Worm (Caenorhabditis elegans) whole organism, midembryonic: Measurements from ENCODE around the gene nhr-25.

Experiments
- flt-1 ChIP-seq: fragments of 200-800 bp; sonication (Bioruptor generic); IDR thresholded peaks from 2 replicates; pipeline ENCODE4 v1.3.6; 2022; ENCODE audit warnings: missing genetic modification characterization, missing compliant biosample characterization
- med-1 ChIP-seq: sonication (generic microtip); optimal IDR thresholded peaks from 2 replicates; lab custom pipeline; 2017; ENCODE audit warnings: missing genetic modification characterization, mild to moderate bottlenecking, missing compliant biosample characterization, antibody characterized with exemption, missing genetic modification reagents; ENCODE audit not compliant: insufficient read depth
- ztf-23 ChIP-seq: fragments of 200-800 bp; sonication (Bioruptor generic); IDR thresholded peaks from 2 replicates; pipeline ENCODE4 v1.3.6; 2022; ENCODE audit warnings: missing genetic modification reagents, missing genetic modification characterization, missing compliant biosample characterization
- ztf-29 ChIP-seq: fragments of 200-800 bp; sonication (Bioruptor generic); IDR thresholded peaks from 2 replicates; pipeline ENCODE4 v1.3.6; 2022; ENCODE audit warnings: missing genetic modification reagents, missing genetic modification characterization, missing compliant biosample characterization

ce11 chrX:13059984-13060383 lies 51.7 kb downstream of the nhr-25 start:
- no peak for TF ChIP-seq ztf-23 (GFP tag; lab: Robert Waterston, UW)
- no peak for TF ChIP-seq med-1 (GFP tag; lab: Kevin White, UChicago)
- TF ChIP-seq flt-1 (GFP tag; lab: Robert Waterston, UW), result no peak
- no peak for TF ChIP-seq ztf-29 (GFP tag; lab: Robert Waterston, UW)
